Worm (Caenorhabditis elegans) whole organism, early embryonic: Measurements from ENCODE around the gene csb-1.

ENCODE experiments used
- B0310.2 ChIP-seq: sonication (generic microtip); optimal IDR thresholded peaks from 2 replicates; lab custom pipeline; 2016; ENCODE audit warnings: mild to moderate bottlenecking, missing genetic modification characterization, missing compliant biosample characterization
- ama-1 ChIP-seq: fragments of 150-350 bp; optimal IDR thresholded peaks from 2 replicates; lab custom pipeline; 2014

ce11 chrX:15901214-15901613, 35.5 kb upstream of the csb-1 start:
- no peak for TF ChIP-seq B0310.2
- TF ChIP-seq ama-1: no peak
